Fruit fly (Drosophila melanogaster) whole organism, embryonic: ENCODE data around the gene cmb.

Source experiments
- Aef1 ChIP-seq: fragments of 200-800 bp; sonication (Bioruptor generic); IDR thresholded peaks from 3 replicates; pipeline ENCODE4 v1.3.6; 2022; ENCODE audit warnings: missing biosample characterization, missing genetic modification characterization
- Atf6 ChIP-seq: fragments of 200-800 bp; sonication (Bioruptor generic); IDR thresholded peaks from 2 replicates; pipeline ENCODE4 v1.3.6; 2022; ENCODE audit warnings: missing biosample characterization, missing genetic modification characterization
- B-H1 ChIP-seq: fragments of 200-800 bp; sonication (Bioruptor generic); IDR thresholded peaks from 3 replicates; pipeline ENCODE4 v1.3.6; 2022; ENCODE audit warnings: missing biosample characterization, missing genetic modification characterization
- CG10431 ChIP-seq: fragments of 200-800 bp; sonication (Bioruptor generic); optimal IDR thresholded peaks from 3 replicates; lab custom pipeline; 2018; ENCODE audit warnings: missing biosample characterization, mild to moderate bottlenecking, missing genetic modification characterization
- CG11085 ChIP-seq: fragments of 200-800 bp; sonication (Bioruptor generic); IDR thresholded peaks from 2 replicates; pipeline ENCODE4 v1.3.6; 2022; ENCODE audit warnings: missing biosample characterization, missing genetic modification characterization
- CG13123 ChIP-seq: fragments of 200-800 bp; sonication (Bioruptor generic); optimal IDR thresholded peaks from 2 replicates; lab custom pipeline; 2016; ENCODE audit warnings: missing biosample characterization, missing genetic modification characterization
- CG14441 ChIP-seq: fragments of 200-800 bp; sonication (Bioruptor generic); IDR thresholded peaks from 2 replicates; pipeline ENCODE4 v1.3.6; 2022; ENCODE audit warnings: missing biosample characterization, missing genetic modification characterization
- CG15011 ChIP-seq: fragments of 200-800 bp; sonication (Bioruptor generic); optimal IDR thresholded peaks from 3 replicates; lab custom pipeline; 2018; ENCODE audit warnings: missing biosample characterization, mild to moderate bottlenecking, missing genetic modification characterization
- CG15514 ChIP-seq: fragments of 200-800 bp; sonication (Bioruptor generic); optimal IDR thresholded peaks from 3 replicates; lab custom pipeline; 2017; ENCODE audit warnings: missing biosample characterization, missing genetic modification characterization, mild to moderate bottlenecking, moderate library complexity, missing genetic modification reagents
- CG17359 ChIP-seq: fragments of 200-800 bp; sonication (Bioruptor generic); optimal IDR thresholded peaks from 3 replicates; lab custom pipeline; 2018; ENCODE audit warnings: missing biosample characterization, mild to moderate bottlenecking, missing genetic modification characterization, moderate library complexity
- CG17568 ChIP-seq: fragments of 200-800 bp; sonication (Bioruptor generic); optimal IDR thresholded peaks from 2 replicates; lab custom pipeline; 2018; ENCODE audit warnings: missing biosample characterization, mild to moderate bottlenecking, missing genetic modification characterization, moderate library complexity
- CG2116 ChIP-seq: fragments of 200-800 bp; sonication (Bioruptor generic); optimal IDR thresholded peaks from 3 replicates; lab custom pipeline; 2018; ENCODE audit warnings: missing biosample characterization, mild to moderate bottlenecking, missing genetic modification characterization
- CG31365 ChIP-seq: fragments of 200-800 bp; sonication (Bioruptor generic); optimal IDR thresholded peaks from 2 replicates; lab custom pipeline; 2018; ENCODE audit warnings: missing biosample characterization, mild to moderate bottlenecking, missing genetic modification characterization
- CG34422 ChIP-seq: fragments of 200-800 bp; sonication (Bioruptor generic); IDR thresholded peaks from 3 replicates; pipeline ENCODE4 v1.3.6; 2022; ENCODE audit warnings: missing biosample characterization, missing genetic modification characterization
- CG4328 ChIP-seq: fragments of 200-800 bp; sonication (Bioruptor generic); optimal IDR thresholded peaks from 3 replicates; lab custom pipeline; 2017; ENCODE audit warnings: missing biosample characterization, missing genetic modification reagents, missing genetic modification characterization
- CG4360 ChIP-seq: fragments of 200-800 bp; sonication (Bioruptor generic); IDR thresholded peaks from 2 replicates; pipeline ENCODE4 v1.3.6; 2022; ENCODE audit warnings: missing biosample characterization, missing genetic modification characterization
- CG7357 ChIP-seq: fragments of 200-800 bp; sonication (Bioruptor generic); IDR thresholded peaks from 3 replicates; pipeline ENCODE4 v1.3.6; 2022; ENCODE audit warnings: missing biosample characterization, missing genetic modification characterization
- CG7839 ChIP-seq: fragments of 200-800 bp; sonication (Bioruptor generic); optimal IDR thresholded peaks from 3 replicates; lab custom pipeline; 2018; ENCODE audit warnings: missing biosample characterization, mild to moderate bottlenecking, missing genetic modification characterization, moderate library complexity
- CG8290 ChIP-seq, 3 experiments: fragments of 200-800 bp; sonication (Bioruptor generic); optimal IDR thresholded peaks; 2 replicates each; lab custom pipeline; 2016 to 2019; ENCODE audit warnings: missing biosample characterization in 3 of 3, missing genetic modification characterization in 3 of 3, mild to moderate bottlenecking in 2 of 3, moderate library complexity in 1 of 3
- Camta ChIP-seq: fragments of 200-800 bp; sonication (Bioruptor generic); optimal IDR thresholded peaks from 2 replicates; lab custom pipeline; 2016; ENCODE audit warnings: missing biosample characterization, missing genetic modification characterization
- Dbx ChIP-seq: fragments of 200-800 bp; sonication (Bioruptor generic); IDR thresholded peaks from 3 replicates; pipeline ENCODE4 v1.3.6; 2022; ENCODE audit warnings: missing biosample characterization, missing genetic modification characterization
- E2f1 ChIP-seq: fragments of 200-800 bp; sonication (Bioruptor generic); IDR thresholded peaks from 2 replicates; pipeline ENCODE4 v1.3.6; 2022; ENCODE audit warnings: missing biosample characterization, missing genetic modification characterization
- Fer2 ChIP-seq: fragments of 200-800 bp; sonication (Bioruptor generic); optimal IDR thresholded peaks from 2 replicates; lab custom pipeline; 2018; ENCODE audit warnings: missing biosample characterization, mild to moderate bottlenecking, missing genetic modification characterization, moderate library complexity
- Gsc ChIP-seq: fragments of 200-800 bp; sonication (Bioruptor generic); IDR thresholded peaks from 2 replicates; pipeline ENCODE4 v1.3.6; 2022; ENCODE audit warnings: missing biosample characterization, missing genetic modification characterization
- Gug ChIP-seq: fragments of 200-800 bp; sonication (Bioruptor generic); IDR thresholded peaks from 4 replicates; pipeline ENCODE4 v1.3.6; 2022; ENCODE audit warnings: missing biosample characterization, missing genetic modification characterization
- HHEX ChIP-seq: fragments of 200-800 bp; sonication (Bioruptor generic); optimal IDR thresholded peaks from 3 replicates; lab custom pipeline; 2017; ENCODE audit warnings: missing biosample characterization, mild to moderate bottlenecking, missing genetic modification characterization, missing genetic modification reagents
- Lim3 ChIP-seq: fragments of 200-800 bp; sonication (Bioruptor generic); IDR thresholded peaks from 2 replicates; pipeline ENCODE4 v1.3.6; 2022; ENCODE audit warnings: missing biosample characterization, missing genetic modification characterization
- NFAT ChIP-seq: fragments of 200-800 bp; sonication (Bioruptor generic); IDR thresholded peaks from 2 replicates; pipeline ENCODE4 v1.3.6; 2022; ENCODE audit warnings: missing biosample characterization, missing genetic modification characterization
- Scr ChIP-seq: fragments of 200-800 bp; sonication (Bioruptor generic); IDR thresholded peaks from 2 replicates; pipeline ENCODE4 v1.3.6; 2022; ENCODE audit warnings: missing biosample characterization, missing genetic modification characterization; ENCODE audit not compliant: partially characterized antibody
- YL-1 ChIP-seq: fragments of 200-800 bp; sonication (Bioruptor generic); optimal IDR thresholded peaks from 3 replicates; lab custom pipeline; 2017; ENCODE audit warnings: missing biosample characterization, mild to moderate bottlenecking, missing genetic modification characterization
- amos ChIP-seq: fragments of 200-800 bp; sonication (Bioruptor generic); IDR thresholded peaks from 2 replicates; pipeline ENCODE4 v1.3.6; 2022; ENCODE audit warnings: missing biosample characterization, missing genetic modification characterization; ENCODE audit not compliant: partially characterized antibody
- ap ChIP-seq: fragments of 200-800 bp; sonication (Bioruptor generic); IDR thresholded peaks from 2 replicates; pipeline ENCODE4 v1.3.6; 2022; ENCODE audit warnings: missing biosample characterization, missing genetic modification characterization
- ash1 ChIP-seq: fragments of 200-800 bp; sonication (Bioruptor generic); optimal IDR thresholded peaks from 2 replicates; lab custom pipeline; 2018; ENCODE audit warnings: missing biosample characterization, mild to moderate bottlenecking, missing genetic modification characterization
- bbx ChIP-seq: fragments of 200-800 bp; sonication (Bioruptor generic); IDR thresholded peaks from 2 replicates; pipeline ENCODE4 v1.3.6; 2022; ENCODE audit warnings: missing biosample characterization, missing genetic modification characterization; ENCODE audit not compliant: partially characterized antibody
- chinmo ChIP-seq: fragments of 200-800 bp; sonication (Bioruptor generic); IDR thresholded peaks from 4 replicates; pipeline ENCODE4 v1.3.6; 2022; ENCODE audit warnings: missing biosample characterization, missing genetic modification characterization; ENCODE audit not compliant: partially characterized antibody
- dm ChIP-seq: fragments of 200-800 bp; sonication (Bioruptor generic); optimal IDR thresholded peaks from 3 replicates; lab custom pipeline; 2016; ENCODE audit warnings: missing biosample characterization, missing genetic modification characterization
- dysf ChIP-seq: fragments of 200-800 bp; sonication (Bioruptor generic); IDR thresholded peaks from 3 replicates; pipeline ENCODE4 v1.3.6; 2022; ENCODE audit warnings: missing biosample characterization, missing genetic modification characterization
- ftz-f1 ChIP-seq: fragments of 200-800 bp; sonication (Bioruptor generic); optimal IDR thresholded peaks from 2 replicates; lab custom pipeline; 2016; ENCODE audit warnings: missing biosample characterization, missing genetic modification characterization
- jing ChIP-seq: fragments of 200-800 bp; sonication (Bioruptor generic); optimal IDR thresholded peaks from 2 replicates; lab custom pipeline; 2018; ENCODE audit warnings: missing biosample characterization, mild to moderate bottlenecking, missing genetic modification characterization
- mirr ChIP-seq: fragments of 200-800 bp; sonication (Bioruptor generic); optimal IDR thresholded peaks from 3 replicates; lab custom pipeline; 2018; ENCODE audit warnings: missing biosample characterization, mild to moderate bottlenecking, missing genetic modification characterization
- otp ChIP-seq: fragments of 200-800 bp; sonication (Bioruptor generic); IDR thresholded peaks from 3 replicates; pipeline ENCODE4, ENCODE4 v1.3.6; 2022; ENCODE audit warnings: missing biosample characterization, missing genetic modification characterization
- pfk ChIP-seq: fragments of 200-800 bp; sonication (Bioruptor generic); optimal IDR thresholded peaks from 2 replicates; lab custom pipeline; 2018; ENCODE audit warnings: missing biosample characterization, mild to moderate bottlenecking, missing genetic modification characterization, moderate library complexity
- rib ChIP-seq: fragments of 200-800 bp; sonication (Bioruptor generic); IDR thresholded peaks from 2 replicates; pipeline ENCODE4 v1.3.6; 2022; ENCODE audit warnings: missing biosample characterization, missing genetic modification characterization
- so ChIP-seq: fragments of 200-800 bp; sonication (Bioruptor generic); IDR thresholded peaks from 3 replicates; pipeline ENCODE4 v1.3.6; 2022; ENCODE audit warnings: missing biosample characterization, missing genetic modification characterization
- sob ChIP-seq: fragments of 200-800 bp; sonication (Bioruptor generic); IDR thresholded peaks from 2 replicates; pipeline ENCODE4 v1.3.6; 2022; ENCODE audit warnings: missing biosample characterization, missing genetic modification characterization
- tna ChIP-seq: fragments of 200-800 bp; sonication (Bioruptor generic); IDR thresholded peaks from 2 replicates; pipeline ENCODE4 v1.3.6; 2022; ENCODE audit warnings: missing biosample characterization, missing genetic modification characterization; ENCODE audit not compliant: partially characterized antibody
- trh ChIP-seq: fragments of 200-800 bp; sonication (Bioruptor generic); optimal IDR thresholded peaks from 2 replicates; lab custom pipeline; 2016; ENCODE audit warnings: missing biosample characterization, missing genetic modification characterization
- vvl ChIP-seq: fragments of 200-800 bp; sonication (Bioruptor generic); IDR thresholded peaks from 2 replicates; pipeline ENCODE4 v1.3.6; 2022; ENCODE audit warnings: missing biosample characterization, missing genetic modification characterization

The cmb gene

DNA sequence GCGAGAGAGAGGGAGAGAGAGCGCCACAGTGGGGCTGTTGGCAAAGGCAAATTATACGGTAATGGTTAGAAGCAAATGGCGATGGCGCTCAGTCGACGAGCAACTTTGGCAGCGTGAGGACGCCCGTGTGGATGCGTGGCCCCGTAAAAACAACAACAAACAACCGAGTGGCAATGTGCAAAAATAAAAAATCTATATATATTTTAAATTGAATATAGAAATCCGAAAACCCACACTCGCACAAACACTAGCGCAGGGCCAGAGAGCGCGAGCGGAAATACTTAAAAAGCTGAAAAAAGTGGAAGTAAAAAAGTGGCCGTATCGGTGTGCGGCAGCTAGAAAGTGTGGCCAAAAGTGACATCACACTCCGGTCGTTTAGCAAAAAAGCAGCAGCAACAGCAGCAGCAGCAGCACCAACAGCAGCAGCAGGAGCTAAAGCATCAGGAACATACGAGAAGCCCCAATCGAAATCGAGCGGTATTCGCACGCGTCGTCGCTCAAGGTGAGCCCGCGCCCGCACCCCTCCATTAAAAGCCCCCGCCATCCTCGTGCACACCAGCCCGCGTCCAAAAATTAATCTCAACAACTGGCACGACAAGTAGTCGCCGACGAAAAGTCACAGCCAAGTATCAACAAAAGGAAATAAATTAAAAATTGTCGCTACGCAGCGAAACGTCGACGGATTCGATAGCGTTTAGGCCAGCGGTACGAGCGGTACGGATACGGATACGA, 35.2 kb downstream of the cmb start, which contains the start of gene stv (continued):
- TF ChIP-seq CG4328: no peak
- TF ChIP-seq NFAT (GFP tag; lab: Robert Waterston, UW): peak; percentile 56; the same call in 1 of the 2 replicates
- no peak for TF ChIP-seq CG8290 (GFP tag; optimal IDR thresholded peaks at IDR 0.05; lab: Kevin White, UChicago)
- peak in 1 of 2 experiments; percentile 13 for TF ChIP-seq CG8290 (tag; optimal IDR thresholded peaks at IDR 0.05; lab: Kevin White, UChicago)
- TF ChIP-seq YL-1 (GFP tag; lab: Kevin White, UChicago): no peak
- TF ChIP-seq CG7357: no peak
- TF ChIP-seq amos: peak; percentile 40; the same call in 1 of the 2 replicates
- peak; percentile 2 for TF ChIP-seq CG15514 (GFP tag; lab: Kevin White, UChicago)
- TF ChIP-seq Scr (GFP tag; lab: Robert Waterston, UW): peak; percentile 25; the same call in 1 of the 2 replicates
- TF ChIP-seq CG10431 (GFP tag; lab: Kevin White, UChicago): peak; percentile 8
- TF ChIP-seq so (GFP tag; lab: Robert Waterston, UW): peak; percentile 6; the same call in 1 of the 3 replicates
- TF ChIP-seq Dbx (GFP tag; lab: Robert Waterston, UW): peak; percentile 29; the same call in 2 of the 3 replicates
- TF ChIP-seq CG7839 (tag; lab: Kevin White, UChicago): no peak
- no peak for TF ChIP-seq CG17568
- no peak for TF ChIP-seq CG15011 (GFP tag; lab: Kevin White, UChicago)
- no peak for TF ChIP-seq pfk
- no peak for TF ChIP-seq Lim3 (GFP tag; lab: Robert Waterston, UW)
- peak; percentile 12 for TF ChIP-seq HHEX (GFP tag; lab: Kevin White, UChicago)
- TF ChIP-seq Atf6 (GFP tag; lab: Robert Waterston, UW): peak; percentile 7; the same call in 1 of the 2 replicates
- TF ChIP-seq sob (GFP tag; lab: Robert Waterston, UW): 0 out of 2 replicates have a peak, but pooled peaks have one; percentile 7
- TF ChIP-seq ap: no peak
- no peak for TF ChIP-seq Gsc
- TF ChIP-seq bbx: 0 out of 2 replicates have a peak, but pooled peaks have one; percentile 47
- peak; percentile 11 for TF ChIP-seq mirr
- TF ChIP-seq rib (GFP tag; lab: Robert Waterston, UW): peak; percentile 27; the same call in 1 of the 2 replicates
- TF ChIP-seq CG31365 (tag; lab: Kevin White, UChicago): no peak
- TF ChIP-seq CG17359 (tag; lab: Kevin White, UChicago): no peak
- no peak for TF ChIP-seq vvl
- TF ChIP-seq trh (GFP tag; lab: Kevin White, UChicago): no peak
- peak; percentile 23; the same call in 1 of the 3 replicates for TF ChIP-seq B-H1 (GFP tag; lab: Robert Waterston, UW)
- no peak for TF ChIP-seq E2f1 (GFP tag; lab: Robert Waterston, UW)
- TF ChIP-seq otp (GFP tag; lab: Robert Waterston, UW): 0 out of 3 replicates have a peak, but pooled peaks have one; percentile 41
- TF ChIP-seq CG2116: no peak
- peak; percentile 27; the same call in 1 of the 2 replicates for TF ChIP-seq CG14441
- TF ChIP-seq ash1 (GFP tag; lab: Kevin White, UChicago): no peak
- peak; percentile 87; the same call in 2 of the 4 replicates for TF ChIP-seq chinmo (GFP tag; lab: Robert Waterston, UW)
- no peak for TF ChIP-seq dm (GFP tag; lab: Kevin White, UChicago)
- TF ChIP-seq jing (GFP tag; lab: Kevin White, UChicago): no peak
- TF ChIP-seq CG4360 (GFP tag; lab: Robert Waterston, UW): peak; percentile 86
- peak; percentile 6; the same call in 1 of the 3 replicates for TF ChIP-seq dysf (GFP tag; lab: Robert Waterston, UW)
- peak; percentile 28 for TF ChIP-seq ftz-f1
- peak; percentile 66 for TF ChIP-seq Aef1 (GFP tag; lab: Robert Waterston, UW)
- peak; percentile 21; the same call in 1 of the 2 replicates for TF ChIP-seq tna (GFP tag; lab: Robert Waterston, UW)
- no peak for TF ChIP-seq CG11085 (GFP tag; lab: Robert Waterston, UW)
- TF ChIP-seq CG34422 (GFP tag; lab: Robert Waterston, UW): no peak; the same call in 2 of the 3 replicates
- no peak for TF ChIP-seq Camta (GFP tag; lab: Kevin White, UChicago)
- TF ChIP-seq CG13123 (GFP tag; lab: Kevin White, UChicago): no peak
- TF ChIP-seq Fer2 (tag; lab: Kevin White, UChicago): no peak
- TF ChIP-seq Gug: peak; percentile 28; the same call in 1 of the 4 replicates
